Worm (Caenorhabditis elegans) whole organism, late embryonic: Measurements from ENCODE around the gene plx-1.

Experiments used
- C38D4.7 ChIP-seq: fragments of 200-800 bp; sonication (Bioruptor generic); optimal IDR thresholded peaks from 2 replicates; lab custom pipeline; 2018; ENCODE audit warnings: mild to moderate bottlenecking, missing genetic modification characterization, moderate library complexity, missing compliant biosample characterization
- fkh-10 ChIP-seq: fragments of 150-350 bp; optimal IDR thresholded peaks from 2 replicates; lab custom pipeline; 2014; ENCODE audit warnings: missing biosample characterization, missing genetic modification reagents, missing genetic modification characterization
- mec-3 ChIP-seq: sonication (generic microtip); optimal IDR thresholded peaks from 2 replicates; lab custom pipeline; 2016; ENCODE audit warnings: borderline replicate concordance, missing genetic modification characterization, missing compliant biosample characterization
- pha-4 ChIP-seq: fragments of 150-350 bp; optimal IDR thresholded peaks from 2 replicates; lab custom pipeline; 2018; ENCODE audit warnings: missing biosample characterization, missing genetic modification reagents, missing genetic modification characterization
- syd-9 ChIP-seq: sonication (generic microtip); optimal IDR thresholded peaks from 2 replicates; lab custom pipeline; 2016; ENCODE audit warnings: mild to moderate bottlenecking, missing genetic modification characterization, moderate library complexity, missing compliant biosample characterization

DNA sequence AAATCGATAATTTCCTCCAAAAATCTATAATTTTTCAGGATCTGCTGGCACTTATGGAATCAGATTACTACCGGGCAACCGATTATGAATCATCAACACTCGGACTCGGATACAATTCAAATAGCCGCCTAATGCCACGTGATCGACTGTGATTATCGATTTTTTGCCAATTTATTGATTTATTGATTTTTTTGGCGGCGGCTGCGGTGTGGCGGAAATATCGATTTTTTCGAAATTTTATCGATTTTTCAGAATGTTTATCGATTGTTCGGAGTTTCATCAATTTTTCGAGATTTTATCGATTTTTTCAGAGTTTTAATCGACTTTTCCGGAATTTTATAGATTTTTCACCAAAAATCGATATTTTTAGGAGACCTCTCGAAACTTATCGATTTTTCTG, 24.2 kb downstream of the plx-1 start:
- TF ChIP-seq C38D4.7, result no peak
- TF ChIP-seq syd-9 (tag; lab: Kevin White, UChicago), result no peak
- TF ChIP-seq fkh-10 (GFP tag; lab: Kevin White, UChicago), result no peak
- TF ChIP-seq mec-3, result no peak
- no peak for TF ChIP-seq pha-4 (tag; lab: Kevin White, UChicago)
